Worm (Caenorhabditis elegans): ENCODE results near the gene srw-13.

- TF ChIP-seq flt-1 (GFP tag; IDR thresholded peaks at IDR 0.05) (no peak), tab-1 (GFP tag; IDR thresholded peaks at IDR 0.05) (no peak), ztf-29 (GFP tag; IDR thresholded peaks at IDR 0.05) (no peak), ztf-23 (GFP tag; IDR thresholded peaks at IDR 0.05) (no peak), klf-2 (GFP tag; conservative IDR thresholded peaks at IDR 0.05) (no peak)
Measured at ce11 chrV:15221330-15221729, 11.0 kb upstream of the srw-13 start, which contains the start of gene irld-25.
